Fruit fly (Drosophila melanogaster) whole organism, wandering third instar larva: ENCODE data around the gene PH4alphaSG2.
A peak's percentile ranks its signal among the peaks of the same experiment; 100 is the strongest.

Experiments used
- Abd-B ChIP-seq: fragments of >200 bp; optimal IDR thresholded peaks from 2 replicates; lab custom pipeline; 2017; ENCODE audit warnings: missing biosample characterization, missing genetic modification characterization
- CG32264 ChIP-seq: fragments of 200-800 bp; sonication (Bioruptor generic); optimal IDR thresholded peaks from 2 replicates; lab custom pipeline; 2016; ENCODE audit warnings: missing biosample characterization, missing genetic modification characterization
- CG9705 ChIP-seq: fragments of 200-800 bp; sonication (Bioruptor generic); optimal IDR thresholded peaks from 2 replicates; lab custom pipeline; 2018; ENCODE audit warnings: missing biosample characterization, mild to moderate bottlenecking, missing genetic modification characterization
- CrebA ChIP-seq: fragments of 200-800 bp; sonication (Bioruptor generic); optimal IDR thresholded peaks from 2 replicates; lab custom pipeline; 2016; ENCODE audit warnings: missing biosample characterization, mild to moderate bottlenecking, missing genetic modification characterization, borderline replicate concordance
- Dfd ChIP-seq: fragments of >200 bp; optimal IDR thresholded peaks from 2 replicates; lab custom pipeline; 2017; ENCODE audit warnings: missing biosample characterization, missing genetic modification characterization
- Dif ChIP-seq: fragments of 200-275, 200-300 bp; sonication (Bioruptor generic); optimal IDR thresholded peaks from 2 replicates; lab custom pipeline; 2018; ENCODE audit warnings: missing biosample characterization, missing genetic modification characterization; ENCODE audit not compliant: partially characterized antibody
- GATAd ChIP-seq: sonication (Bioruptor generic); optimal IDR thresholded peaks from 2 replicates; lab custom pipeline; 2016; ENCODE audit warnings: missing biosample characterization, missing genetic modification characterization
- HLH106 ChIP-seq: fragments of 200-800 bp; optimal IDR thresholded peaks from 3 replicates; lab custom pipeline; 2019; ENCODE audit warnings: missing biosample characterization, mild to moderate bottlenecking, missing genetic modification characterization, moderate library complexity
- Hnf4 ChIP-seq: fragments of 200-800 bp; sonication (Bioruptor generic); optimal IDR thresholded peaks from 2 replicates; lab custom pipeline; 2016; ENCODE audit warnings: missing biosample characterization, mild to moderate bottlenecking, missing genetic modification characterization
- Hr78 ChIP-seq: fragments of >200 bp; optimal IDR thresholded peaks from 2 replicates; lab custom pipeline; 2017; ENCODE audit warnings: missing biosample characterization, missing genetic modification characterization
- Hr83 ChIP-seq: fragments of 200-300 bp; sonication (Bioruptor generic); optimal IDR thresholded peaks from 2 replicates; lab custom pipeline; 2016; ENCODE audit warnings: missing biosample characterization, mild to moderate bottlenecking, missing genetic modification characterization, moderate library complexity; ENCODE audit not compliant: poor library complexity, severe bottlenecking
- Jra ChIP-seq: sonication (Bioruptor generic); optimal IDR thresholded peaks from 2 replicates; lab custom pipeline; 2016; ENCODE audit warnings: missing biosample characterization, missing genetic modification characterization
- Mio ChIP-seq: sonication (Bioruptor generic); optimal IDR thresholded peaks from 2 replicates; lab custom pipeline; 2016; ENCODE audit warnings: missing biosample characterization, missing genetic modification characterization
- Myc ChIP-seq: fragments of >200 bp; optimal IDR thresholded peaks from 2 replicates; lab custom pipeline; 2017
- N ChIP-seq: fragments of >200 bp; optimal IDR thresholded peaks from 2 replicates; lab custom pipeline; 2018; ENCODE audit warnings: missing biosample characterization, missing external identifiers, missing genetic modification characterization
- OdsH ChIP-seq: fragments of 200-800 bp; sonication (Bioruptor generic); optimal IDR thresholded peaks from 2 replicates; lab custom pipeline; 2016; ENCODE audit warnings: missing biosample characterization, mild to moderate bottlenecking, missing genetic modification characterization
- Rel ChIP-seq, 2 experiments: fragments of 200-800 bp; sonication (Bioruptor generic) in 1 of 2; optimal IDR thresholded peaks; 2 replicates in 1 of 2; 3 replicates in 1 of 2; lab custom pipeline; 2016 to 2019; ENCODE audit warnings: mild to moderate bottlenecking in 2 of 2, missing biosample characterization in 2 of 2, missing genetic modification characterization in 2 of 2, moderate library complexity in 1 of 2
- Sp1 ChIP-seq: fragments of 200-800 bp; sonication (Bioruptor generic); optimal IDR thresholded peaks from 3 replicates; lab custom pipeline; 2019; ENCODE audit warnings: missing biosample characterization, mild to moderate bottlenecking, missing genetic modification characterization, moderate library complexity
- Vsx2 ChIP-seq: fragments of 200-300, 225-300 bp; sonication (Bioruptor generic); optimal IDR thresholded peaks from 2 replicates; lab custom pipeline; 2018; ENCODE audit warnings: missing biosample characterization, missing genetic modification characterization; ENCODE audit not compliant: partially characterized antibody
- br ChIP-seq: fragments of 200-800 bp; sonication (Bioruptor generic); optimal IDR thresholded peaks from 2 replicates; lab custom pipeline; 2016; ENCODE audit warnings: missing biosample characterization, missing genetic modification characterization
- brk ChIP-seq: fragments of 200-800 bp; sonication (Bioruptor generic); optimal IDR thresholded peaks from 2 replicates; lab custom pipeline; 2016; ENCODE audit warnings: missing biosample characterization, mild to moderate bottlenecking, missing genetic modification characterization
- dl ChIP-seq, 2 experiments: fragments of 175-275, 200-275 bp in 1 of 2; fragments of 200-275 bp in 1 of 2; sonication (Bioruptor generic); optimal IDR thresholded peaks; lab custom pipeline; 2018; ENCODE audit warnings: mild to moderate bottlenecking in 2 of 2, missing biosample characterization in 2 of 2, missing genetic modification characterization in 2 of 2, moderate library complexity in 2 of 2; ENCODE audit not compliant: partially characterized antibody in 2 of 2, insufficient read depth in 1 of 2
- dmrt93B ChIP-seq: fragments of 200-800 bp; sonication (Bioruptor generic); optimal IDR thresholded peaks from 2 replicates; lab custom pipeline; 2018; ENCODE audit warnings: missing biosample characterization, mild to moderate bottlenecking, missing genetic modification characterization
- dsf ChIP-seq: sonication (Bioruptor generic); optimal IDR thresholded peaks from 2 replicates; lab custom pipeline; 2016; ENCODE audit warnings: missing biosample characterization, missing genetic modification characterization, borderline replicate concordance
- ey ChIP-seq: fragments of 200-800 bp; sonication (Bioruptor generic); optimal IDR thresholded peaks from 2 replicates; lab custom pipeline; 2016; ENCODE audit warnings: missing biosample characterization, missing genetic modification characterization
- foxo ChIP-seq, 2 experiments: fragments of 200-800 bp; sonication (Bioruptor generic); optimal IDR thresholded peaks; 2 replicates in 1 of 2; 3 replicates in 1 of 2; lab custom pipeline; 2016 to 2017; ENCODE audit warnings: missing biosample characterization in 2 of 2, missing genetic modification characterization in 2 of 2
- fru ChIP-seq: fragments of 200-800 bp; sonication (Bioruptor generic); optimal IDR thresholded peaks from 3 replicates; lab custom pipeline; 2016; ENCODE audit warnings: missing biosample characterization, mild to moderate bottlenecking, missing genetic modification characterization
- h ChIP-seq: fragments of 200-800 bp; sonication (Bioruptor generic); optimal IDR thresholded peaks from 3 replicates; lab custom pipeline; 2016; ENCODE audit warnings: missing biosample characterization, mild to moderate bottlenecking, missing genetic modification characterization
- jim ChIP-seq: fragments of 175-275, 200-325 bp; sonication (Bioruptor generic); optimal IDR thresholded peaks from 2 replicates; lab custom pipeline; 2016; ENCODE audit warnings: missing biosample characterization, mild to moderate bottlenecking, missing genetic modification characterization
- lola ChIP-seq: fragments of >200 bp; optimal IDR thresholded peaks from 2 replicates; lab custom pipeline; 2017; ENCODE audit warnings: missing biosample characterization, missing genetic modification characterization
- pan ChIP-seq: fragments of >200 bp; optimal IDR thresholded peaks from 2 replicates; lab custom pipeline; 2017
- psq ChIP-seq: fragments of 200-800 bp; sonication (Bioruptor generic); optimal IDR thresholded peaks from 3 replicates; lab custom pipeline; 2017; ENCODE audit warnings: missing biosample characterization, mild to moderate bottlenecking, missing genetic modification characterization, moderate library complexity
- rgr ChIP-seq: fragments of 200-800 bp; sonication (Bioruptor generic); optimal IDR thresholded peaks from 3 replicates; lab custom pipeline; 2016; ENCODE audit warnings: missing biosample characterization, mild to moderate bottlenecking, missing genetic modification characterization
- sage ChIP-seq: fragments of 200-800 bp; sonication (Bioruptor generic); optimal IDR thresholded peaks from 2 replicates; lab custom pipeline; 2016; ENCODE audit warnings: missing biosample characterization, mild to moderate bottlenecking, missing genetic modification characterization
- sv ChIP-seq: fragments of 200-800 bp; sonication (Bioruptor generic); optimal IDR thresholded peaks from 3 replicates; lab custom pipeline; 2016; ENCODE audit warnings: missing biosample characterization, missing genetic modification characterization
- tai ChIP-seq: sonication (Bioruptor generic); optimal IDR thresholded peaks from 2 replicates; lab custom pipeline; 2016; ENCODE audit warnings: missing biosample characterization, missing genetic modification characterization
- usp ChIP-seq: fragments of >200 bp; optimal IDR thresholded peaks from 2 replicates; lab custom pipeline; 2017; ENCODE audit warnings: missing biosample characterization, missing genetic modification characterization
- woc ChIP-seq: sonication (Bioruptor generic); optimal IDR thresholded peaks from 2 replicates; lab custom pipeline; 2016; ENCODE audit warnings: missing biosample characterization, mild to moderate bottlenecking, missing genetic modification characterization

PH4alphaSG2 gene

DNA sequence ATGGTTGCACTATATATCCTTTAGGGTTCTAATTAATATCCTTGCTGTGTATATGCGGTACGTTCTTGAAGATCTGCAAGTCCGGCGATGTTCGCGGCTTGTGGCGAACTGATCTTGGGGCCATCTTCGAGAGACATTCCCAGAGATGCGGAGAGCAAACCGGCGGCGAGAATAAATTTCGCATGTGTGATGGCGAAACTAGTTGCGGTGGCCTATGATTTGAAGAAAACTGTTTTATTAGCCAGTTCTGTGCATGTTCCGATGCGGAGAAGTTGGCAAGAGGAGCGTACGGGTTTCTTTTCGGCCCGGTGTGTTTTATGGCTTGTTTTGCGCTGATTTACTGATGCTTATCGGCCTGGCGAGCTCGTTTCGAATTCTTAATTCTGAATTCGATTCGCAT, 10.4 kb downstream of the PH4alphaSG2 start, which contains the start of gene PH4alphaNE1:
TSS of gene PH4alphaNE1 (minus strand) at position 101 of the 400 bp plus-strand sequence.
- no peak for TF ChIP-seq GATAd (GFP tag; lab: Kevin White, UChicago)
- no peak for TF ChIP-seq Rel (GFP tag; optimal IDR thresholded peaks at IDR 0.05; lab: Kevin White, UChicago)
- no peak for TF ChIP-seq Rel (tag; optimal IDR thresholded peaks at IDR 0.05; lab: Kevin White, UChicago)
- TF ChIP-seq pan (lab: Kevin White, UChicago) = no peak
- TF ChIP-seq HLH106 = no peak
- no peak for TF ChIP-seq dl (GFP tag; optimal IDR thresholded peaks at IDR 0.05; lab: Kevin White, UChicago; ENCODE audit: insufficient read depth in 1 of 2, partially characterized antibody in 2 of 2)
- TF ChIP-seq Vsx2 = no peak
- TF ChIP-seq Dif (GFP tag; lab: Kevin White, UChicago) = no peak
- no peak for TF ChIP-seq Dfd (GFP tag; lab: Kevin White, UChicago)
- no peak for TF ChIP-seq dmrt93B (GFP tag; lab: Kevin White, UChicago)
- no peak for TF ChIP-seq brk (GFP tag; lab: Kevin White, UChicago)
- TF ChIP-seq Hr83 (GFP tag; lab: Kevin White, UChicago) = no peak
- no peak for TF ChIP-seq N
- no peak for TF ChIP-seq tai (GFP tag; lab: Kevin White, UChicago)

DNA sequence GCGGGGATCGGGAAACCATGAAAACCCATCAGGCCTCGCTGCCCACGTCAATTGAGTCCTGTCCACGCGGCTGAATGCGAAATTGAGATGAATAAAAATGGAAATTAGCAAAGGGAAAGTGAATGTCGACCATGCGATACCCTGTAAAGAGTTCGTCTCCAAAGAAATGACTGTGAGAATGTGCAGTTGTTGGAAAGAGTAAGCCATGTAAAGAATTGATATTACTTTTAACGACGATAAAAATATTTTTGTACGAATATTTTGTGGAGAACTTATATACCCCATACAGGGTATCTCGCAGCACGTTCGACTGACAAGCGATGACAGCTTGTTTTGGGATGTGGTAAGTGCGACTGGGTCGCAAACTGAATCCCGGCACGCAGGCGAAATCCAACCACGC, 11.3 kb downstream of the PH4alphaSG2 start:
- peak; percentile 18 for TF ChIP-seq pan (lab: Kevin White, UChicago)
- TF ChIP-seq foxo (GFP tag; optimal IDR thresholded peaks at IDR 0.05; lab: Kevin White, UChicago) = peak in 1 of 2 experiments; percentile 67
- no peak for TF ChIP-seq CG9705
- TF ChIP-seq Abd-B (GFP tag; lab: Kevin White, UChicago) = no peak
- no peak for TF ChIP-seq Sp1 (GFP tag; lab: Kevin White, UChicago)
- peak; percentile 69 for TF ChIP-seq h
- no peak for TF ChIP-seq Hnf4 (GFP tag; lab: Kevin White, UChicago)
- TF ChIP-seq OdsH (GFP tag; lab: Kevin White, UChicago) = peak; percentile 35
- TF ChIP-seq br (GFP tag; lab: Kevin White, UChicago) = peak; percentile 66
- TF ChIP-seq fru (GFP tag; lab: Kevin White, UChicago) = peak; percentile 50
- no peak for TF ChIP-seq brk (GFP tag; lab: Kevin White, UChicago)
- no peak for TF ChIP-seq Rel (GFP tag; optimal IDR thresholded peaks at IDR 0.05; lab: Kevin White, UChicago)
- no peak for TF ChIP-seq Rel (tag; optimal IDR thresholded peaks at IDR 0.05; lab: Kevin White, UChicago)
- peak; percentile 4 for TF ChIP-seq sv (GFP tag; lab: Kevin White, UChicago)
- TF ChIP-seq GATAd (GFP tag; lab: Kevin White, UChicago) = no peak
- TF ChIP-seq Myc = no peak
- no peak for TF ChIP-seq CrebA (GFP tag; lab: Kevin White, UChicago)
- TF ChIP-seq tai (GFP tag; lab: Kevin White, UChicago) = no peak
- no peak for TF ChIP-seq sage (GFP tag; lab: Kevin White, UChicago)
- TF ChIP-seq jim (GFP tag; lab: Kevin White, UChicago) = no peak
- TF ChIP-seq Hr83 (GFP tag; lab: Kevin White, UChicago) = no peak
- TF ChIP-seq dsf (GFP tag; lab: Kevin White, UChicago) = no peak
- no peak for TF ChIP-seq N
- TF ChIP-seq usp (GFP tag; lab: Kevin White, UChicago) = no peak
- TF ChIP-seq psq = no peak
- no peak for TF ChIP-seq Dif (GFP tag; lab: Kevin White, UChicago)
- no peak for TF ChIP-seq Jra (GFP tag; lab: Kevin White, UChicago)
- peak; percentile 60 for TF ChIP-seq rgr (GFP tag; lab: Kevin White, UChicago)
- peak; percentile 18 for TF ChIP-seq woc (GFP tag; lab: Kevin White, UChicago)
- no peak for TF ChIP-seq Hr78 (GFP tag; lab: Kevin White, UChicago)
- peak; percentile 15 for TF ChIP-seq dmrt93B (GFP tag; lab: Kevin White, UChicago)
- peak; percentile 53 for TF ChIP-seq ey (GFP tag; lab: Kevin White, UChicago)
- no peak for TF ChIP-seq lola (GFP tag; lab: Kevin White, UChicago)
- TF ChIP-seq dl (GFP tag; optimal IDR thresholded peaks at IDR 0.05; lab: Kevin White, UChicago; ENCODE audit: insufficient read depth in 1 of 2, partially characterized antibody in 2 of 2) = no peak
- TF ChIP-seq CG32264 (GFP tag; lab: Kevin White, UChicago) = no peak
- TF ChIP-seq Vsx2 = no peak
- TF ChIP-seq Dfd (GFP tag; lab: Kevin White, UChicago) = no peak
- no peak for TF ChIP-seq Mio (GFP tag; lab: Kevin White, UChicago)
- peak; percentile 55 for TF ChIP-seq HLH106
